Worm (Caenorhabditis elegans) whole organism, early embryonic: Measurements from ENCODE around the gene mks-2.

Source experiments
- B0310.2 ChIP-seq: sonication (generic microtip); optimal IDR thresholded peaks from 2 replicates; lab custom pipeline; 2016; ENCODE audit warnings: mild to moderate bottlenecking, missing genetic modification characterization, missing compliant biosample characterization
- F13C5.2 ChIP-seq: sonication (generic microtip); optimal IDR thresholded peaks from 2 replicates; lab custom pipeline; 2017; ENCODE audit warnings: mild to moderate bottlenecking, missing genetic modification characterization, inconsistent platforms, missing compliant biosample characterization
- aly-1 ChIP-seq: sonication (generic microtip); optimal IDR thresholded peaks from 2 replicates; lab custom pipeline; 2016; ENCODE audit warnings: missing genetic modification characterization, missing compliant biosample characterization
- ama-1 ChIP-seq: fragments of 150-350 bp; optimal IDR thresholded peaks from 2 replicates; lab custom pipeline; 2014
- ceh-13 ChIP-seq: fragments of 200-800 bp; sonication (Bioruptor generic); optimal IDR thresholded peaks from 2 replicates; lab custom pipeline; 2018; ENCODE audit warnings: mild to moderate bottlenecking, missing genetic modification characterization, missing compliant biosample characterization
- ceh-36 ChIP-seq: sonication (generic microtip); optimal IDR thresholded peaks from 2 replicates; lab custom pipeline; 2016; ENCODE audit warnings: missing genetic modification characterization, inconsistent platforms, missing compliant biosample characterization
- ets-7 ChIP-seq: sonication (generic microtip); optimal IDR thresholded peaks from 2 replicates; lab custom pipeline; 2016; ENCODE audit warnings: missing genotype, missing genetic modification characterization, missing compliant biosample characterization
- flt-1 ChIP-seq: fragments of 200-800 bp; sonication (Bioruptor generic); IDR thresholded peaks from 2 replicates; pipeline ENCODE4 v1.3.6; 2022; ENCODE audit warnings: missing genetic modification characterization, missing compliant biosample characterization
- hmbx-1 ChIP-seq: sonication (generic microtip); optimal IDR thresholded peaks from 2 replicates; lab custom pipeline; 2016; ENCODE audit warnings: mild to moderate bottlenecking, missing genetic modification characterization, missing compliant biosample characterization
- hmg-4 ChIP-seq: fragments of 200-800 bp; sonication (Bioruptor generic); optimal IDR thresholded peaks from 2 replicates; lab custom pipeline; 2018; ENCODE audit warnings: mild to moderate bottlenecking, missing genetic modification characterization, missing compliant biosample characterization
- hnd-1 ChIP-seq: sonication (generic microtip); optimal IDR thresholded peaks from 2 replicates; lab custom pipeline; 2016; ENCODE audit warnings: missing genetic modification characterization, missing compliant biosample characterization
- pes-1 ChIP-seq: fragments of 200-800 bp; sonication (Bioruptor generic); IDR thresholded peaks from 2 replicates; pipeline ENCODE4 v1.3.6; 2022; ENCODE audit warnings: missing genetic modification reagents, missing genetic modification characterization, missing compliant biosample characterization
- scrt-1 ChIP-seq: fragments of 200-800 bp; sonication (Bioruptor generic); IDR thresholded peaks from 2 replicates; pipeline ENCODE4 v1.3.6; 2022; ENCODE audit warnings: missing genetic modification characterization, missing compliant biosample characterization
- sea-1 ChIP-seq: fragments of 200-800 bp; sonication (Bioruptor generic); conservative IDR thresholded peaks from 2 replicates; pipeline ENCODE4 v1.3.6; 2022; ENCODE audit warnings: missing genetic modification characterization, missing compliant biosample characterization
- tbx-11 ChIP-seq: fragments of 200-800 bp; sonication (Bioruptor generic); IDR thresholded peaks from 2 replicates; pipeline ENCODE4 v1.3.6; 2022; ENCODE audit warnings: missing genetic modification characterization, missing compliant biosample characterization
- tbx-37 ChIP-seq: fragments of 200-800 bp; sonication (Bioruptor generic); conservative IDR thresholded peaks from 2 replicates; pipeline ENCODE4 v1.3.6; 2022; ENCODE audit warnings: missing genetic modification reagents, missing genetic modification characterization, missing compliant biosample characterization
- tra-4 ChIP-seq: sonication (generic microtip); optimal IDR thresholded peaks from 2 replicates; lab custom pipeline; 2017; ENCODE audit warnings: missing genetic modification characterization, missing compliant biosample characterization

mks-2 gene

ce11 chrII:6244171-6244570 lies 24.9 kb upstream of the mks-2 start, which contains the start of gene tat-4:
TSS of gene tat-4 (minus strand) at chrII:6244287.
- TF ChIP-seq F13C5.2 (tag; lab: Kevin White, UChicago): no peak
- no peak for TF ChIP-seq flt-1 (GFP tag; lab: Robert Waterston, UW)

ce11 chrII:6241758-6242157 lies 22.5 kb upstream of the mks-2 start, which contains the start of gene T24H7.8:
TSS of gene T24H7.8 (plus strand) at chrII:6242058.
- TF ChIP-seq ets-7 (tag; lab: Kevin White, UChicago): no peak
- no peak for TF ChIP-seq ceh-36 (tag; lab: Kevin White, UChicago)
- TF ChIP-seq scrt-1 (GFP tag; lab: Robert Waterston, UW): no peak
- TF ChIP-seq tbx-11: no peak
- no peak for TF ChIP-seq hmg-4 (GFP tag; lab: Kevin White, UChicago)
- no peak for TF ChIP-seq tbx-37 (GFP tag; lab: Robert Waterston, UW)
- no peak for TF ChIP-seq hnd-1 (tag; lab: Kevin White, UChicago)
- TF ChIP-seq flt-1 (GFP tag; lab: Robert Waterston, UW): no peak
- TF ChIP-seq aly-1: no peak
- no peak for TF ChIP-seq ama-1
- TF ChIP-seq pes-1: no peak
- TF ChIP-seq hmbx-1 (tag; lab: Kevin White, UChicago): no peak
- TF ChIP-seq tra-4 (tag; lab: Kevin White, UChicago): no peak
- no peak for TF ChIP-seq F13C5.2 (tag; lab: Kevin White, UChicago)
- no peak for TF ChIP-seq ceh-13 (GFP tag; lab: Kevin White, UChicago)
- no peak for TF ChIP-seq sea-1
- no peak for TF ChIP-seq B0310.2 (tag; lab: Kevin White, UChicago)

ce11 chrII:6236093-6236945 lies 17.1 kb upstream of the mks-2 start:
- no peak for TF ChIP-seq pes-1
- TF ChIP-seq ceh-36 (tag; lab: Kevin White, UChicago): no peak
- no peak for TF ChIP-seq B0310.2 (tag; lab: Kevin White, UChicago)
- TF ChIP-seq hmbx-1 (tag; lab: Kevin White, UChicago): no peak

- no peak for TF ChIP-seq B0310.2 (tag; lab: Kevin White, UChicago)
- TF ChIP-seq tbx-37 (GFP tag; lab: Robert Waterston, UW): no peak
- no peak for TF ChIP-seq sea-1
- TF ChIP-seq hmbx-1 (tag; lab: Kevin White, UChicago): no peak
- TF ChIP-seq ama-1: no peak
- TF ChIP-seq tbx-11: no peak
- no peak for TF ChIP-seq ceh-36 (tag; lab: Kevin White, UChicago)
- TF ChIP-seq tra-4 (tag; lab: Kevin White, UChicago): no peak
- TF ChIP-seq ets-7 (tag; lab: Kevin White, UChicago): no peak
Observed at ce11 chrII:6235432-6236092, 16.3 kb upstream of the mks-2 start, which contains the start of gene T24H7.9. TSS of gene T24H7.9 (minus strand) at chrII:6235505.

- TF ChIP-seq ama-1 (no peak), scrt-1 (GFP tag; lab: Robert Waterston, UW) (no peak), ceh-13 (GFP tag; lab: Kevin White, UChicago) (no peak), pes-1 (no peak), hmg-4 (GFP tag; lab: Kevin White, UChicago) (no peak), tbx-37 (GFP tag; lab: Robert Waterston, UW) (no peak), ceh-36 (tag; lab: Kevin White, UChicago) (no peak), hnd-1 (tag; lab: Kevin White, UChicago) (no peak), flt-1 (GFP tag; lab: Robert Waterston, UW) (no peak), ets-7 (tag; lab: Kevin White, UChicago) (no peak), hmbx-1 (tag; lab: Kevin White, UChicago) (no peak), tbx-11 (no peak), F13C5.2 (tag; lab: Kevin White, UChicago) (no peak), tra-4 (tag; lab: Kevin White, UChicago) (no peak)
Observed at ce11 chrII:6230116-6230515, 10.9 kb upstream of the mks-2 start.

- no peak for TF ChIP-seq F13C5.2 (tag; lab: Kevin White, UChicago)
- TF ChIP-seq tbx-37 (GFP tag; lab: Robert Waterston, UW): no peak
- no peak for TF ChIP-seq pes-1
- TF ChIP-seq ceh-36 (tag; lab: Kevin White, UChicago): no peak
- no peak for TF ChIP-seq hmbx-1 (tag; lab: Kevin White, UChicago)
- TF ChIP-seq sea-1: no peak
- TF ChIP-seq ets-7 (tag; lab: Kevin White, UChicago): no peak
- TF ChIP-seq ama-1: no peak
- no peak for TF ChIP-seq ceh-13 (GFP tag; lab: Kevin White, UChicago)
- TF ChIP-seq aly-1: no peak
Observed at ce11 chrII:6226995-6227394, 7.7 kb upstream of the mks-2 start, which contains the start of gene srsy-2. TSS of gene srsy-2 (minus strand) at chrII:6227095.

ce11 chrII:6223755-6224154 lies 4.5 kb upstream of the mks-2 start:
- no peak for TF ChIP-seq sea-1
- no peak for TF ChIP-seq ceh-36 (tag; lab: Kevin White, UChicago)
- TF ChIP-seq B0310.2 (tag; lab: Kevin White, UChicago): no peak
- no peak for TF ChIP-seq ets-7 (tag; lab: Kevin White, UChicago)
- TF ChIP-seq pes-1: no peak
- no peak for TF ChIP-seq flt-1 (GFP tag; lab: Robert Waterston, UW)
- TF ChIP-seq ama-1: no peak
